Fruit fly (Drosophila melanogaster) Kc167 (cell line): ENCODE data around the gene Ldsdh1.

Experiments
- Myc ChIP-seq: fragments of >200 bp; optimal IDR thresholded peaks from 2 replicates; lab custom pipeline; 2017; ENCODE audit warnings: missing external identifiers
- Sin3A ChIP-seq: fragments of >200 bp; optimal IDR thresholded peaks from 2 replicates; lab custom pipeline; 2018; ENCODE audit warnings: missing external identifiers
- h ChIP-seq: fragments of >200 bp; optimal IDR thresholded peaks from 3 replicates; lab custom pipeline; 2018; ENCODE audit warnings: missing external identifiers
- insv ChIP-seq: fragments of >200 bp; optimal IDR thresholded peaks from 3 replicates; lab custom pipeline; 2018; ENCODE audit warnings: missing external identifiers
- psq ChIP-seq: fragments of >200 bp; optimal IDR thresholded peaks from 2 replicates; lab custom pipeline; 2017; ENCODE audit warnings: missing external identifiers
- ttk ChIP-seq: sonication (Bioruptor generic); optimal IDR thresholded peaks from 2 replicates; lab custom pipeline; 2017; ENCODE audit warnings: missing external identifiers

The Ldsdh1 gene

DNA sequence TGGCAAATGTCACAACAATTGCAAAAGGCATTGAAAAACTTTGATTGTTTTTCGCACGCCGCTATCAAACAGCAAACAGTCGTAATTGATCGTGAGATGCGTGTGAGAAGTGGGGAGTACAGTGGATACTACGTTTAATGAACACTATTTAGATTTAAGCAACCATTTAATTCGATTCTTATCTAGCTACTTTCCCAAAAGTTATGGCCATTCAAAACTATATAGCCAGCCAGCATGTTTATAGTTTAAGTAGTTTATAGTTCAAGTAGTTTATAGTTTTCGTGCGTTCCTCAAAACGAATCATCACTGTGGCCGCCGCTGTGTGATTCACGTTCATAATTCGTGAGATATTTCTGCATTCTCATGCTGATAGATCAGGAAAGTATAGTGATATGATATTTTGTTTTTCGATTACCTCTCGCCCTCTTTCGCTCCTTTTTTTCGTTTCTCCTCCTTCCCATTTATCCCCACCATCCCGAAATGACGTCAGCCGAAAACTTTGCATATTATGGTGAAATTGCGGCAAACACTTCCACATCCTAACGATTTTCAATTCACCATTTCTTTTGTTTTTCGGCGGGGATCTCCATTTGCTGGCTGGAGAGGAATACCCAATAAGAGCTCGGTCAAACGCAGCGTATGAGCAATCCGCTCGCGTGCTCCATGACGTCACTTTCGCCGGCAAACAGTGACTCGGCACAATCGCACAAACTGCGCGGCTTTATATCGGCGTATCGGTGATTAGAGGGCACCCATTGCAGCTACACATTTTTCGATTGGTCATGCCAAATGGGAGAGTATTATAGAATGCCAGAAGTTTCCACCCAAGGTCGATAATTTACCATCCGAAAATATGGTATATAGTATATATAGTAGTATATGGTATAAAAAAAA is 32.2 kb upstream of the Ldsdh1 start:
- no peak for TF ChIP-seq insv (lab: Kevin White, UChicago)
- TF ChIP-seq ttk = no peak

DNA sequence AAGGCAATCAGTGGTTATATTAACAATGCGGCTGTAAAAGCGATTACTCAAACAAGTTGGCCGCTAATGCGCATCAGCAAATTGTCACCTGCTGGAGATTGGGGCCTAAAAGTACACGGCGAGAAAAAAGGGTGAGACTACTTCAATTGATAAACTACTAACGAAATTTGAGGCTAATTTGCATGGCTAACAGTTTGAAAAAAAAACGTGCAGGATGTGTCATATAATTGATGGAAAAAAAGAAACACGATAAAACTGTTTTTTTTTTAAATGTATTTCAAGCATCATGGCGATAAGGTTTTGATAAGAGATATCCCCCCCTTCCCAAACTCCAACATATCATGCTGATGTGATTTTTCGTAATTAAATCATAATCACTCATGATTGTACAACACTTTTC is 31.3 kb upstream of the Ldsdh1 start:
- TF ChIP-seq Sin3A (lab: Kevin White, UChicago) (no peak), h (lab: Kevin White, UChicago) (no peak), ttk (no peak), insv (lab: Kevin White, UChicago) (no peak), psq (no peak), Myc (lab: Kevin White, UChicago) (no peak)

DNA sequence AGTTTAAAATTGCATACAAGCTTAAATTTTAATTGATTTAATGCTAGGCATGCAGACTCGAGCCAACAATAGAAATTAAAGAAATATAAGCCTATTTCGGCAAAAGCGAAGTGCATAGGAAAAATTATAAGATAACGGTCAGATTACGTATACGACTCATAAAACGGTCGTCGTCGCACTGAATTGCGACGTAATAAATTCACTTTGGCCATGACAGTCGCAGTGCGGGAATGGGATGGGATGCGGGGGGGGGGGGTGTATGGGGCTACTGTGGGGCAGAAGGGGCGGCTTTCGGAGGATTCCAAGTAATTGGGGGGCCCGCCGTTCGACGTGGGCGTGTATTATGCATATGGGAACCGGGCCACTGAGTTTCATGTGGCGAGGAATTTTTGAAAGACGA is 29.6 kb upstream of the Ldsdh1 start:
- TF ChIP-seq psq = no peak
- TF ChIP-seq h (lab: Kevin White, UChicago) = no peak

DNA sequence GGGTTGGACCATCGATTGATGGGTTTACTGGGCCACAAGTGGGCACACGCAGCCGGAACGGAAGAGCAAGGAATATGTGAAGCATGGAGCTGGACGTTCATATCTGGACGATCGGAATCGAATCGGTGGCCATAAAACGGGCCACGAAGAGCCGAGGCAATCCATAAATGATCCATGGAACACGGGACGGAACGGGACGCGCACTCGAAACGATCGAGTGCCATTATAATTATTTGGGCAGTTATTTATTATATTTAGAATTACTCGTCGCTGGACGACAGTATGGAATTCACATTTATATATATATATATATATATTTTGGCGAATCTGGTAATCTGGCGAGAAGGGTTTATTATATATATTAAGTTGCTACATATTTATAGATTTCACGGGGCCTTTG is 26.5 kb upstream of the Ldsdh1 start:
- TF ChIP-seq h (lab: Kevin White, UChicago) (no peak), ttk (no peak), insv (lab: Kevin White, UChicago) (no peak), Myc (lab: Kevin White, UChicago) (no peak), psq (no peak), Sin3A (lab: Kevin White, UChicago) (no peak)

DNA sequence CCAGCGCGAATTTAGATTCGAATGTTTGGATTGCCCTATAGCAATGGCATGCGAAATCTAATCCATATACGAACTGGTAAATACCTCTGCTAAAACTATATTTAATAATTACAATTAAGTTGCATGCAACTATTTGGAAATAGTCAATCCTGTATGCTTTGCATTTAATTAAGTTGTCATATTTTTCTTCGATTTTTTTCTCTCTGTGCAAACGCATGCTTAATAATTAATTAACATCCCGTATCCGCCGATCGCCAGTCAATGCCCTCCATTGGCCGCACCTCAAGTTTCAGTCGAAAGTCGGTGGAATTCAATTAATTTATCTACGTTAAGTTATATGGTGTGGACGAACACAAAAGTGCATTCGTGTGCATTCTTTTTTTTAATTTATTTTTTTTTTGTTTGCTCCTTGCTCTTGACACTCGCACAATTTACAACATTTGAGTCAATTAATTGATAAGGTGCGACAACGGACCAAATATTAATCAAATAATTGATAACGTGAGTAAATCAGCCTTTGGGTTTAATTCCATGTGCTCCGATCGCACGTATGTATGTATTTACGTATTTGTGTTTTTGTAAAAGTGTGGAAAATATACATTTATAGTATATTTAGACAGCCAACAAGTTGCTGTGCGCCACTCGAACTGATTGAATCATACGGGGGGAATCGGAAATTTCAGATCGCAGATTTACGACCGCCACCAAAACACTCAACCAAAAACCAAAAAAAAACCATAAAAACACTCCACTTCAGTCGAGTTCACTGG is 25.1 kb upstream of the Ldsdh1 start:
- TF ChIP-seq insv (lab: Kevin White, UChicago) (no peak), ttk (no peak), h (lab: Kevin White, UChicago) (no peak), psq (no peak), Myc (lab: Kevin White, UChicago) (no peak), Sin3A (lab: Kevin White, UChicago) (no peak)

DNA sequence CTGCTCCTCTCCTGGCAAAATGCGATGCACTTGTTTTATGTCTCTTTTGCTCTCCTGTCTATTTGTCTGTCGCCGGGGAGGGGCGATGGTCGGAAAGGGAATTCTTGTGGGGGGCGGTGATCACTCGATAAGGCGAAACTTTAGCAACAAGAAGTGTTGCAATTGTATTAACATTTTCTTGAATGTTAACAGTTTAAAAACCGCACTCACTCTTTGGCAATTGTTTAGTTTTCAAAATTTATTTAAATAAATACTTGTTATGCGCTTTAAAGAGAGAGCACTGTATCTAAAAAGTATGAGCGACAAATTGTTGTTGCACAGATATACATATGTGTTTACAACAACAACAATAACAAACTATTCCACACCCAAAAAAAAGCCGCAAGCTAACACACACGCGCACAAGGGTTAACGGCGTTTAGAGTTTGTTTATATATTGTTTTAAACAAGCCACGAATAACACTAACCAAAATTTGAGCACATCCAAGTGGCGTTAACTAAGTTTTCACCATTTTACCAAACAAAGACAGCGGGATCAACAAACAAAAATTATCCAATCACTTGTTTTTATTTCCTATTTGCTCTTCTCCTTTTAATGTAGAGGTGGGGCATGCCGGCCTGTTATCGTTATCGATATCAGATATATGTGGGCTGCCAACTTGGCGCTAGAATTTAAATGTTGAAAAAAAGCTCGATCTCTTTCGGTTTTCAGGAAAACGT is 20.2 kb upstream of the Ldsdh1 start, which contains the start of gene CG2258:
TSS of gene CG2258 (minus strand) at position 617 of the 720 bp plus-strand sequence.
- TF ChIP-seq h (lab: Kevin White, UChicago) = no peak
- no peak for TF ChIP-seq psq
- TF ChIP-seq Sin3A (lab: Kevin White, UChicago) = no peak
- TF ChIP-seq insv (lab: Kevin White, UChicago) = no peak
- TF ChIP-seq ttk = no peak
- no peak for TF ChIP-seq Myc (lab: Kevin White, UChicago)

DNA sequence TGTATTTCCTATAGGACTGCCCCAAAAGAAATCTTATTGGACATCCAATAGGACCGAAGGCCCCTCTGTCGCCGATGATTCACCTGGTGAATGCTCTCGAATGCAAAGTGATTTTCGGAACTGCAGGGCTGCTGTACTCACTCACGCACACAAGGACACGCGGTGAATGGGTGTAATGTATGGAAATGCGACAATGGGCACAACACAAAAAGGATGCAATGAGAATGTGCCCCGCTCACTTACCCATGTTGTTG is 19.3 kb upstream of the Ldsdh1 start:
- TF ChIP-seq h (lab: Kevin White, UChicago) = no peak
- no peak for TF ChIP-seq insv (lab: Kevin White, UChicago)
- no peak for TF ChIP-seq Sin3A (lab: Kevin White, UChicago)
- TF ChIP-seq Myc (lab: Kevin White, UChicago) = no peak
- TF ChIP-seq psq = no peak
- TF ChIP-seq ttk = no peak

DNA sequence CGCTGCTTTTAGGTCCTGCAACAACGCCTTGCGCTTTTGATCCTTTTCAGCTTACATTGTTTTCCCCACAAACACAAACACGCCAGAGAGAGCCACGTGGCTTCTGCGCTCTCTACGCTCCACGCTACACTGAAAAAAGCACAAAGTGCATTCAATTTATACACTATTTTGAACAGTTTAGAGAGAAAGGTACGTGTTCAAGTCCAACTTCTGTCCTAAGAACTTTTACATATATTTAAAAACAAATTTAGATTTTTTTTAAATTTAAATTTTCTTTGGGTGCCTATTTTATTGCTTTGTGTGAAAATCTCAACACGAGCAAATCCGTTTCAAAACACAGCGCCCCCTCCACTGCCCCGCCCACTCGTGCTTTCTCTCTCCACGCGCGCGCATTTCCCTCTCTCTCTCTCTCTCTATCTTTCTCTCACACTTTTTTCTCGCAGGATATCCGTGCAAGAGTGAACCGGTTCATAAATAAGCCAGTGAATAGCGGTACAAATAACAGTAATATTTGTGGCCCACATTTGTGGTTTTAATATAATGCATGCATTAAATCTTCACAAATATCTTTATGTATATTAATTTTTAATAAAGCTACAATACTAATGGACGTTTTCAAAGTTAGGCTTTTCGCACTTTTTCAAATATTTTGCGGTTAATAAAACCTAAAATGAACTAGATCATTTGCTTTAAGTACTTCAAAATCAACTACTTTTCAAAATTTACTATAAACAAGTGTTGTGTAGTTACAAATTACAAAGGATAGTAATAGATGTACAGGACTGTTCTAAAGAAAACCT is 18.8 kb upstream of the Ldsdh1 start:
- TF ChIP-seq ttk (no peak), psq (no peak), h (lab: Kevin White, UChicago) (no peak), Sin3A (lab: Kevin White, UChicago) (no peak), insv (lab: Kevin White, UChicago) (no peak), Myc (lab: Kevin White, UChicago) (no peak)

DNA sequence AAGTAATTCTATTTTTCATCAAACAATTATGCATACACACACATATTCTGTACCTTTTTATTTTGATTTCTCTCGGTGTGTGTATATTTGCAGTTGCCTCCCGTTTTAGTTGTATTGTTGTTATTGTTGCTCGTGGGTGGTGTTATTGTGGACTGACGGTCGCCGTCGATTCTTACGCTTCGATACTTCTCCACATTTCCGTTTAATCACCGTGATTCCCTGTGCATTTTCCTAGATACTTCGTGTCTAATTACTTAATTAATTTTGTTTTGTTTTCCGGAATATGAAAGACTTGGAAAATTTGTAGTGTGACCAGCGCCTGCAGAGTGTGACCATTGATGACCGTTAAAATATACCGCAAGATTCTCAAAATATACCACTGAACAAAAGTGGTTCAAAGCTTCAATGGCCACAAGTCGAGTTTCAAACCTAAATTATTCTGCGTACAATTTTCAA is 12.3 kb upstream of the Ldsdh1 start, which contains the start of gene UbcE2H:
TSS of gene UbcE2H (minus strand) at position 343 of the 456 bp plus-strand sequence.
- TF ChIP-seq h (lab: Kevin White, UChicago) = no peak
- no peak for TF ChIP-seq insv (lab: Kevin White, UChicago)
- no peak for TF ChIP-seq Sin3A (lab: Kevin White, UChicago)
- TF ChIP-seq ttk = no peak
- no peak for TF ChIP-seq psq
- no peak for TF ChIP-seq Myc (lab: Kevin White, UChicago)

DNA sequence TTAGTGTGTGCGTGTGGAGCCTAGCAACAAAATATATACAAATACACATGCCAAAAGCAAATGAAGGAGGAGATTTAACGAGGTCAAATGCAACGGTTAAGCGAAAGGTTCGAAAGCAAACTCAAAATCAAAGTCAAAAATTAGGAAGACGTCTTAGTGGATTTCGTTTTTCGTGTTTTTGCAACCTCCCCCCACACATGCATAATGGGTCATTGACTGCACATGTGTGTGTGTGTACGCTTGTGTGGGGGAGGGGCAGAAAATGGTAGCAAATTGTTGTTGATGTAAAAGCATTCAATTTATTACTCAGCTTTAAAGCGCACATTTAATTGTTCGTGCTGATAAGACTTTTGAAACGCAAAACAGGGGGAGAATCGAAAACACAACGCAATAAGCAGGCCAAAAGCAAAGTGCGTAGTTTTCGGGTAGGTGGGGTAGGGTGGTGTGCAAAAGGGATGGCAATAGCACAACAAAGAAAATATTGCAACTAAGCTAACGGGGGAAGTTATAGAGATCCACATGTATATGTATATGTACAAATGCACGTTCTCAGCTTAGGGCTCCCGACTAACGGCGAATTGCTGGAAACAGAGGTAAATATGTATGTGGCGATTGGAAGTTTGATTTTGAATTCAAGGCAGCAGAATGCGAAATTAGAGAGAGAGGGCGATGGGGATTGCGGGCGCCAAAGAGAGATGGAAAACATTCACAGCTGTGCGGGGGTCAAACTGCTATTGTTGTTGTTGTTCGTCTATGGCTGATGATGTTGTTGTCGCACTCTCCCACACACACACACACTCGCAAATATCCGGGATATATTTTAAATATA is 11.7 kb upstream of the Ldsdh1 start:
- no peak for TF ChIP-seq h (lab: Kevin White, UChicago)
